Worm (Caenorhabditis elegans): ENCODE data around the gene F45E6.1.

F45E6.1 gene

DNA sequence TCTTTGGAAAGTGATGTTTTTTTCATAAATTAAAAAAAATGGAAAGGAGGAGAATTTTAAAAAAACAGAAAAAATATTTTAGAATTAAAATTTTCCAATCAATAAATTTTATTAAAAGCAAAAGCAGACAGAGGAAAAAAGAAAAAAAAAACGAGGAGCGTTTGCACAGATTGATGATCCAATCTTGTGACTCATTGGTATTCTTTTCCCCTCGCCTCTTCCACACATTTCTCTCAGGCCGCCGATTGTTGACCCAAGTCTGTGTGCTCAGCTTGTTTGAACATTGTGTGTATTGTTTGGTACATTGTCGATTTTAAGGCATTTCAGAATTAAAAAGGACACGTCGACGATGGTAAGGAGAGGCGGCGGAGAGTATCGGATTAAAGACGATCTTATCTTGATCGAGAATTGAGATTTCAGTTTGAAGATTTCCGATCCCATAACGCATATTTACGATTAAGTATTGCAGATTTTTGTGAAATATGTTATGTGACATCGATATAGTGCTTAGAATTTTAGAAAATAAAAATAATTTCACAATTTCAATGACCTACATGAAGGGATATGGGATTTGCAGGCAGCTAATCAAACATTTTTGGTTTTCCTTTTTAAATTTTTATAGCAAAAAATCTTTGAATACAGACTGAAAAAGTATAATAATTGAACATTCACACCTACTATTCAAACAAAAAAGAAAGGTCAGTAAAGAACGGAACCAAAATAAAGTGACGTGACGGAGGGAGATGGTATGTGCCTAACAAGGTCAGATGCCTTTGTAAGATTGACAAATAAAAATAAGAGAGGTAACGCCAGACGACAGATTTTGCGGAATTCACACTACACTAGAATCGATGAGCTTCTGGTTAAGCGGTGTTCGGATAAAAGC is 38.6 kb upstream of the F45E6.1 start:
- TF ChIP-seq nhr-71 (tag; optimal IDR thresholded peaks at IDR 0.05) (peak; percentile 18), F16B12.6 (tag; optimal IDR thresholded peaks at IDR 0.05) (no peak), ceh-8 (GFP tag; optimal IDR thresholded peaks at IDR 0.05) (no peak), unc-30 (tag; optimal IDR thresholded peaks at IDR 0.05) (no peak), unc-62 (GFP tag; optimal IDR thresholded peaks at IDR 0.05) (no peak), unc-130 (tag; optimal IDR thresholded peaks at IDR 0.05) (no peak), nhr-19 (GFP tag; conservative IDR thresholded peaks at IDR 0.05) (peak; percentile 25; the same call in 1 of the 2 replicates), elt-3 (tag; optimal IDR thresholded peaks at IDR 0.05) (no peak), egl-13 (tag; optimal IDR thresholded peaks at IDR 0.05) (no peak), snpc-4 (tag; optimal IDR thresholded peaks at IDR 0.05) (no peak), isw-1 (GFP tag; IDR thresholded peaks at IDR 0.05) (no peak), unc-98 (GFP tag; IDR thresholded peaks at IDR 0.05) (no peak), snu-23 (GFP tag; optimal IDR thresholded peaks at IDR 0.05) (peak; percentile 6), zag-1 (tag; optimal IDR thresholded peaks at IDR 0.05) (no peak), dpl-1 (GFP tag; optimal IDR thresholded peaks at IDR 0.05) (no peak), sup-37 (GFP tag; optimal IDR thresholded peaks at IDR 0.05) (no peak), hlh-17 (GFP tag; optimal IDR thresholded peaks at IDR 0.05; ENCODE audit: borderline replicate concordance) (no peak), tbx-2 (tag; optimal IDR thresholded peaks at IDR 0.05) (no peak), fkh-4 (tag; optimal IDR thresholded peaks at IDR 0.05; ENCODE audit: borderline replicate concordance) (no peak), nhr-237 (tag; optimal IDR thresholded peaks at IDR 0.05) (no peak), lin-14 (GFP tag; optimal IDR thresholded peaks at IDR 0.05) (peak; percentile 61), skn-1 (tag; optimal IDR thresholded peaks at IDR 0.05) (no peak), Y116A8C.19 (tag; optimal IDR thresholded peaks at IDR 0.05; ENCODE audit: borderline replicate concordance) (no peak), ceh-82 (tag; optimal IDR thresholded peaks at IDR 0.05) (no peak), C16A3.4 (tag; optimal IDR thresholded peaks at IDR 0.05) (no peak), unc-86 (tag; optimal IDR thresholded peaks at IDR 0.05) (no peak), mab-9 (GFP tag; IDR thresholded peaks at IDR 0.05) (no peak), nhr-77 (tag; optimal IDR thresholded peaks at IDR 0.05) (no peak), nhr-20 (tag; optimal IDR thresholded peaks at IDR 0.05) (peak; percentile 31), pqm-1 (tag; optimal IDR thresholded peaks at IDR 0.05) (no peak), efl-3 (GFP tag; optimal IDR thresholded peaks at IDR 0.05) (peak; percentile 1), C04F5.9 (tag; optimal IDR thresholded peaks at IDR 0.05) (no peak), fkh-10 (GFP tag; optimal IDR thresholded peaks at IDR 0.05) (no peak), jun-1 (tag; optimal IDR thresholded peaks at IDR 0.05) (no peak), nhr-84 (tag; optimal IDR thresholded peaks at IDR 0.05) (no peak), lir-3 (tag; optimal IDR thresholded peaks at IDR 0.05; ENCODE audit: poor library complexity) (no peak), lin-39 (tag; optimal IDR thresholded peaks at IDR 0.05) (no peak), nhr-11 (tag; optimal IDR thresholded peaks at IDR 0.05) (no peak), nhr-12 (tag; optimal IDR thresholded peaks at IDR 0.05) (no peak), nhr-28 (tag; optimal IDR thresholded peaks at IDR 0.05) (no peak), ama-1 (optimal IDR thresholded peaks at IDR 0.05) (no peak), blmp-1 (tag; optimal IDR thresholded peaks at IDR 0.05) (no peak), xbp-1 (tag; optimal IDR thresholded peaks at IDR 0.05) (no peak), dsc-1 (tag; optimal IDR thresholded peaks at IDR 0.05) (peak; percentile 43), aha-1 (tag; optimal IDR thresholded peaks at IDR 0.05) (no peak), mdl-1 (tag; optimal IDR thresholded peaks at IDR 0.05) (no peak), rnt-1 (tag; optimal IDR thresholded peaks at IDR 0.05) (peak; percentile 7), mef-2 (tag; optimal IDR thresholded peaks at IDR 0.05) (no peak), zip-4 (GFP tag; optimal IDR thresholded peaks at IDR 0.05) (no peak), mep-1 (tag; optimal IDR thresholded peaks at IDR 0.05) (no peak), vab-15 (tag; optimal IDR thresholded peaks at IDR 0.05) (no peak), ztf-4 (tag; optimal IDR thresholded peaks at IDR 0.05) (no peak)

Measured in whole organism, L1 larva.